Fruit fly (Drosophila melanogaster) whole organism, embryonic: ENCODE measurements around the gene CG14229.

Experiments used
- Adf1 ChIP-seq: fragments of 200-800 bp; sonication (Bioruptor generic); IDR thresholded peaks from 2 replicates; pipeline ENCODE4 v1.3.6; 2022; ENCODE audit warnings: missing biosample characterization, missing genetic modification characterization
- Awh ChIP-seq: fragments of 200-800 bp; sonication (Bioruptor generic); IDR thresholded peaks from 2 replicates; pipeline ENCODE4, ENCODE4 v1.3.6; 2022; ENCODE audit warnings: missing biosample characterization, missing genetic modification characterization
- B-H2 ChIP-seq: fragments of 200-800 bp; sonication (Bioruptor generic); optimal IDR thresholded peaks from 2 replicates; lab custom pipeline; 2018; ENCODE audit warnings: missing biosample characterization, mild to moderate bottlenecking, missing genetic modification characterization
- CG1024 ChIP-seq: fragments of 200-800 bp; sonication (Bioruptor generic); IDR thresholded peaks from 2 replicates; pipeline ENCODE4 v1.3.6; 2022; ENCODE audit warnings: missing biosample characterization, missing genetic modification characterization
- CG11504 ChIP-seq: fragments of 200-800 bp; sonication (Bioruptor generic); optimal IDR thresholded peaks from 3 replicates; lab custom pipeline; 2019; ENCODE audit warnings: missing biosample characterization, mild to moderate bottlenecking, missing genetic modification characterization, moderate library complexity
- CG12071 ChIP-seq: fragments of 200-800 bp; sonication (Bioruptor generic); optimal IDR thresholded peaks from 3 replicates; lab custom pipeline; 2018; ENCODE audit warnings: missing biosample characterization, mild to moderate bottlenecking, missing genetic modification characterization
- CG12236 ChIP-seq: fragments of 200-800 bp; sonication (Bioruptor generic); optimal IDR thresholded peaks from 2 replicates; lab custom pipeline; 2016; ENCODE audit warnings: missing biosample characterization, missing genetic modification characterization
- CG12769 ChIP-seq: fragments of 200-800 bp; sonication (Bioruptor generic); optimal IDR thresholded peaks from 2 replicates; lab custom pipeline; 2019; ENCODE audit warnings: missing biosample characterization, mild to moderate bottlenecking, missing genetic modification characterization, moderate library complexity
- CG14014 ChIP-seq: fragments of 200-800 bp; sonication (Bioruptor generic); IDR thresholded peaks from 2 replicates; pipeline ENCODE4 v1.3.6; 2022; ENCODE audit warnings: missing biosample characterization, missing genetic modification characterization
- CG14710 ChIP-seq: fragments of 200-800 bp; sonication (Bioruptor generic); optimal IDR thresholded peaks from 3 replicates; lab custom pipeline; 2019; ENCODE audit warnings: missing biosample characterization, mild to moderate bottlenecking, missing genetic modification characterization, moderate library complexity
- CG15011 ChIP-seq: fragments of 200-800 bp; sonication (Bioruptor generic); optimal IDR thresholded peaks from 3 replicates; lab custom pipeline; 2018; ENCODE audit warnings: missing biosample characterization, mild to moderate bottlenecking, missing genetic modification characterization
- CG1529 ChIP-seq: fragments of 200-800 bp; sonication (Bioruptor generic); optimal IDR thresholded peaks from 3 replicates; lab custom pipeline; 2018; ENCODE audit warnings: missing biosample characterization, missing genetic modification characterization
- CG18764 ChIP-seq: fragments of 200-800 bp; sonication (Bioruptor generic); optimal IDR thresholded peaks from 3 replicates; lab custom pipeline; 2016; ENCODE audit warnings: missing biosample characterization, missing genetic modification characterization
- CG2129 ChIP-seq: fragments of 200-800 bp; sonication (Bioruptor generic); IDR thresholded peaks from 2 replicates; pipeline ENCODE4 v1.3.6; 2022; ENCODE audit warnings: missing biosample characterization, missing genetic modification characterization; ENCODE audit not compliant: partially characterized antibody
- CG3726 ChIP-seq: fragments of 200-800 bp; sonication (Bioruptor generic); IDR thresholded peaks from 3 replicates; pipeline ENCODE4, ENCODE4 v1.3.6; 2022; ENCODE audit warnings: missing biosample characterization, missing genetic modification characterization
- CG4424 ChIP-seq: fragments of 200-800 bp; sonication (Bioruptor generic); optimal IDR thresholded peaks from 3 replicates; lab custom pipeline; 2016; ENCODE audit warnings: missing biosample characterization, missing genetic modification characterization
- CG4730 ChIP-seq: fragments of 200-800 bp; sonication (Bioruptor generic); IDR thresholded peaks from 2 replicates; pipeline ENCODE4 v1.3.6; 2022; ENCODE audit warnings: missing biosample characterization, missing genetic modification characterization
- CG4854 ChIP-seq: fragments of 200-800 bp; sonication (Bioruptor generic); optimal IDR thresholded peaks from 2 replicates; lab custom pipeline; 2016; ENCODE audit warnings: missing biosample characterization, missing genetic modification characterization, inconsistent platforms
- CG5180 ChIP-seq: fragments of 200-800 bp; sonication (Bioruptor generic); optimal IDR thresholded peaks from 3 replicates; lab custom pipeline; 2017; ENCODE audit warnings: missing biosample characterization, missing genetic modification characterization, mild to moderate bottlenecking, moderate library complexity, missing genetic modification reagents
- CG6689 ChIP-seq: fragments of 200-800 bp; sonication (Bioruptor generic); IDR thresholded peaks from 2 replicates; pipeline ENCODE4 v1.3.6; 2022; ENCODE audit warnings: missing biosample characterization, missing genetic modification characterization
- CG9215 ChIP-seq: fragments of 200-800 bp; sonication (Bioruptor generic); IDR thresholded peaks from 2 replicates; pipeline ENCODE4 v1.3.6; 2022; ENCODE audit warnings: missing biosample characterization, missing genetic modification characterization
- Dbx ChIP-seq: fragments of 200-800 bp; sonication (Bioruptor generic); IDR thresholded peaks from 3 replicates; pipeline ENCODE4 v1.3.6; 2022; ENCODE audit warnings: missing biosample characterization, missing genetic modification characterization
- Dip3 ChIP-seq: fragments of 200-800 bp; sonication (Bioruptor generic); optimal IDR thresholded peaks from 3 replicates; lab custom pipeline; 2016; ENCODE audit warnings: missing biosample characterization, missing genetic modification characterization
- E2f2 ChIP-seq: fragments of 200-800 bp; sonication (Bioruptor generic); IDR thresholded peaks from 2 replicates; pipeline ENCODE4 v1.3.6; 2022; ENCODE audit warnings: missing biosample characterization, missing genetic modification characterization
- ERR ChIP-seq: fragments of 200-800 bp; sonication (Bioruptor generic); optimal IDR thresholded peaks from 2 replicates; lab custom pipeline; 2016; ENCODE audit warnings: missing biosample characterization, missing genetic modification characterization
- Eip74EF ChIP-seq, 2 experiments: fragments of 200-800 bp in 1 of 2; fragments of >200 bp in 1 of 2; sonication (Bioruptor generic) in 1 of 2; optimal IDR thresholded peaks; 2 replicates each; lab custom pipeline; 2017 to 2019; ENCODE audit warnings: missing biosample characterization in 2 of 2, missing genetic modification characterization in 2 of 2, mild to moderate bottlenecking in 1 of 2, moderate library complexity in 1 of 2
- Ets65A ChIP-seq: fragments of 200-800 bp; sonication (Bioruptor generic); peaks from one replicate; lab custom pipeline; 2016; ENCODE audit warnings: missing biosample characterization, missing genetic modification characterization
- Gug ChIP-seq: fragments of 200-800 bp; sonication (Bioruptor generic); IDR thresholded peaks from 4 replicates; pipeline ENCODE4 v1.3.6; 2022; ENCODE audit warnings: missing biosample characterization, missing genetic modification characterization
- Mad ChIP-seq: fragments of 200-800 bp; sonication (Bioruptor generic); optimal IDR thresholded peaks from 2 replicates; lab custom pipeline; 2016; ENCODE audit warnings: missing biosample characterization, missing genetic modification characterization
- Nf-YC ChIP-seq: fragments of 200-800 bp; optimal IDR thresholded peaks from 3 replicates; lab custom pipeline; 2019; ENCODE audit warnings: missing biosample characterization, mild to moderate bottlenecking, missing genetic modification characterization, moderate library complexity
- Scr ChIP-seq: fragments of 200-800 bp; sonication (Bioruptor generic); IDR thresholded peaks from 2 replicates; pipeline ENCODE4 v1.3.6; 2022; ENCODE audit warnings: missing biosample characterization, missing genetic modification characterization; ENCODE audit not compliant: partially characterized antibody
- amos ChIP-seq: fragments of 200-800 bp; sonication (Bioruptor generic); IDR thresholded peaks from 2 replicates; pipeline ENCODE4 v1.3.6; 2022; ENCODE audit warnings: missing biosample characterization, missing genetic modification characterization; ENCODE audit not compliant: partially characterized antibody
- caup ChIP-seq: fragments of 200-800 bp; sonication (Bioruptor generic); optimal IDR thresholded peaks from 3 replicates; lab custom pipeline; 2017; ENCODE audit warnings: missing biosample characterization, mild to moderate bottlenecking, missing genetic modification characterization, moderate library complexity; ENCODE audit not compliant: severe bottlenecking
- chm ChIP-seq: fragments of 200-800 bp; sonication (Bioruptor generic); IDR thresholded peaks from 2 replicates; pipeline ENCODE4 v1.3.6; 2022; ENCODE audit warnings: missing biosample characterization, missing genetic modification characterization
- disco-r ChIP-seq: fragments of 200-800 bp; sonication (Bioruptor generic); optimal IDR thresholded peaks from 2 replicates; lab custom pipeline; 2016; ENCODE audit warnings: missing biosample characterization, missing genetic modification characterization
- eve ChIP-seq, 2 experiments: fragments of >200 bp; optimal IDR thresholded peaks; 2 replicates each; lab custom pipeline; 2017; ENCODE audit warnings: missing biosample characterization in 2 of 2, missing genetic modification characterization in 2 of 2
- her ChIP-seq: fragments of 200-800 bp; sonication (Bioruptor generic); optimal IDR thresholded peaks from 2 replicates; lab custom pipeline; 2016; ENCODE audit warnings: missing biosample characterization, missing genetic modification characterization
- jigr1 ChIP-seq: fragments of 200-800 bp; sonication (Bioruptor generic); IDR thresholded peaks from 3 replicates; pipeline ENCODE4 v1.3.6; 2022; ENCODE audit warnings: missing biosample characterization, missing genetic modification characterization
- lov ChIP-seq, 2 experiments: fragments of 200-800 bp in 1 of 2; fragments of >200 bp in 1 of 2; sonication (Bioruptor generic) in 1 of 2; IDR thresholded peaks in 1 of 2; optimal IDR thresholded peaks in 1 of 2; 2 replicates in 1 of 2; 3 replicates in 1 of 2; pipeline versions ENCODE4 v1.3.6 to Lab custom; 2017 to 2022; ENCODE audit warnings: missing biosample characterization in 1 of 2, missing genetic modification characterization in 1 of 2
- mirr ChIP-seq: fragments of 200-800 bp; sonication (Bioruptor generic); optimal IDR thresholded peaks from 3 replicates; lab custom pipeline; 2018; ENCODE audit warnings: missing biosample characterization, mild to moderate bottlenecking, missing genetic modification characterization
- phol ChIP-seq: fragments of 200-800 bp; sonication (Bioruptor generic); optimal IDR thresholded peaks from 3 replicates; lab custom pipeline; 2018; ENCODE audit warnings: missing biosample characterization, mild to moderate bottlenecking, missing genetic modification characterization, moderate library complexity
- pros ChIP-seq: fragments of 200-800 bp; sonication (Bioruptor generic); optimal IDR thresholded peaks from 3 replicates; lab custom pipeline; 2019; ENCODE audit warnings: missing biosample characterization, mild to moderate bottlenecking, missing genetic modification characterization, moderate library complexity
- row ChIP-seq: fragments of 200-800 bp; sonication (Bioruptor generic); IDR thresholded peaks from 3 replicates; pipeline ENCODE4 v1.3.6; 2022; ENCODE audit warnings: missing biosample characterization, missing genetic modification characterization
- sens ChIP-seq: fragments of 200-800 bp; sonication (Bioruptor generic); peaks from one replicate; lab custom pipeline; 2016; ENCODE audit warnings: missing biosample characterization, missing genetic modification characterization
- so ChIP-seq: fragments of 200-800 bp; sonication (Bioruptor generic); IDR thresholded peaks from 3 replicates; pipeline ENCODE4 v1.3.6; 2022; ENCODE audit warnings: missing biosample characterization, missing genetic modification characterization
- sug ChIP-seq: fragments of 200-800 bp; optimal IDR thresholded peaks from 2 replicates; lab custom pipeline; 2019; ENCODE audit warnings: missing biosample characterization, mild to moderate bottlenecking, missing genetic modification characterization, moderate library complexity
- tll ChIP-seq, 2 experiments: fragments of 200-800 bp in 1 of 2; fragments of >200 bp in 1 of 2; sonication (Bioruptor generic) in 1 of 2; optimal IDR thresholded peaks; 2 replicates each; lab custom pipeline; 2017 to 2019; ENCODE audit warnings: missing biosample characterization in 2 of 2, missing genetic modification characterization in 2 of 2, mild to moderate bottlenecking in 1 of 2, moderate library complexity in 1 of 2
- vnd ChIP-seq: fragments of 200-800 bp; sonication (Bioruptor generic); IDR thresholded peaks from 3 replicates; pipeline ENCODE4 v1.3.6; 2022; ENCODE audit warnings: missing biosample characterization, missing genetic modification characterization; ENCODE audit not compliant: partially characterized antibody
- wor ChIP-seq: fragments of 200-800 bp; sonication (Bioruptor generic); IDR thresholded peaks from 2 replicates; pipeline ENCODE4 v1.3.6; 2022; ENCODE audit warnings: missing biosample characterization, missing genetic modification characterization

Gene CG14229

dm6 chrX:19663196-19663858, 31.7 kb downstream of the CG14229 start (continued):
- TF ChIP-seq CG5180 (peak; percentile 27), CG6689 (GFP tag; lab: Robert Waterston, UW) (peak; percentile 29; the same call in 1 of the 2 replicates), Dip3 (no peak), ERR (no peak), Dbx (GFP tag; lab: Robert Waterston, UW) (no peak), amos (GFP tag; lab: Robert Waterston, UW) (no peak), E2f2 (GFP tag; lab: Robert Waterston, UW) (no peak), Scr (GFP tag; lab: Robert Waterston, UW) (no peak), CG4854 (GFP tag; lab: Kevin White, UChicago) (no peak), so (no peak), row (GFP tag; lab: Robert Waterston, UW) (peak; percentile 71), Awh (GFP tag; lab: Robert Waterston, UW) (0 out of 2 replicates have a peak, but pooled peaks have one; percentile 13), wor (no peak), disco-r (no peak), CG4730 (GFP tag; lab: Robert Waterston, UW) (0 out of 2 replicates have a peak, but pooled peaks have one; percentile 11), Adf1 (GFP tag; lab: Robert Waterston, UW) (no peak), CG11504 (tag; lab: Kevin White, UChicago) (peak; percentile 53), Ets65A (GFP tag; lab: Kevin White, UChicago) (peak; percentile 66), CG1529 (GFP tag; lab: Kevin White, UChicago) (peak; percentile 55), CG18764 (GFP tag; lab: Kevin White, UChicago) (no peak), jigr1 (GFP tag; lab: Robert Waterston, UW) (no peak), CG3726 (no peak), vnd (no peak), CG9215 (GFP tag; lab: Robert Waterston, UW) (0 out of 2 replicates have a peak, but pooled peaks have one; percentile 6), CG2129 (GFP tag; lab: Robert Waterston, UW) (no peak), CG1024 (GFP tag; lab: Robert Waterston, UW) (no peak), sug (tag; lab: Kevin White, UChicago) (no peak), CG14014 (no peak; the same call in 1 of the 2 replicates), CG15011 (GFP tag; lab: Kevin White, UChicago) (peak; percentile 57), Nf-YC (tag; lab: Kevin White, UChicago) (peak; percentile 62), CG4424 (GFP tag; lab: Kevin White, UChicago) (peak; percentile 45), Gug (GFP tag; lab: Robert Waterston, UW) (no peak), her (GFP tag; lab: Kevin White, UChicago) (no peak), chm (GFP tag; lab: Robert Waterston, UW) (no peak), CG12236 (GFP tag; lab: Kevin White, UChicago) (no peak), B-H2 (GFP tag; lab: Kevin White, UChicago) (no peak), tll (GFP tag; optimal IDR thresholded peaks at IDR 0.05; lab: Kevin White, UChicago) (no peak), CG12769 (tag; lab: Kevin White, UChicago) (no peak), CG12071 (no peak), mirr (no peak), phol (tag; lab: Kevin White, UChicago) (peak; percentile 59), Mad (GFP tag; lab: Kevin White, UChicago) (no peak), lov (optimal IDR thresholded peaks at IDR 0.05; lab: Kevin White, UChicago) (no peak), lov (GFP tag; IDR thresholded peaks at IDR 0.05; lab: Robert Waterston, UW) (0 out of 3 replicates have a peak, but pooled peaks have one; percentile 13), eve (GFP tag; optimal IDR thresholded peaks at IDR 0.05; lab: Kevin White, UChicago) (no peak), sens (GFP tag; lab: Kevin White, UChicago) (peak; percentile 91), caup (peak; percentile 10), CG14710 (tag; lab: Kevin White, UChicago) (peak; percentile 43), pros (no peak), Eip74EF (GFP tag; optimal IDR thresholded peaks at IDR 0.05; lab: Kevin White, UChicago) (no peak)
